Worm (Caenorhabditis elegans) whole organism, young adult: ENCODE data around the gene vdac-1.

ENCODE experiments used
- B0019.2 ChIP-seq: fragments of 200-800 bp; sonication (Bioruptor generic); conservative IDR thresholded peaks from 2 replicates; pipeline ENCODE4 v1.3.6; 2022; ENCODE audit warnings: missing genetic modification reagents, missing genetic modification characterization, missing compliant biosample characterization
- F22D6.2 ChIP-seq: sonication (generic microtip); optimal IDR thresholded peaks from 2 replicates; lab custom pipeline; 2016; ENCODE audit warnings: mild to moderate bottlenecking, missing genetic modification characterization, missing compliant biosample characterization
- F33H1.4 ChIP-seq: fragments of 200-800 bp; sonication (Bioruptor generic); IDR thresholded peaks from 2 replicates; pipeline ENCODE4 v1.3.6; 2022; ENCODE audit warnings: missing genetic modification reagents, missing genetic modification characterization, missing compliant biosample characterization
- F37B4.10 ChIP-seq: fragments of 200-800 bp; sonication (Bioruptor generic); IDR thresholded peaks from 2 replicates; pipeline ENCODE4 v1.3.6; 2022; ENCODE audit warnings: missing genetic modification characterization, missing compliant biosample characterization
- F49E8.2 ChIP-seq: sonication (generic microtip); optimal IDR thresholded peaks from 3 replicates; lab custom pipeline; 2017; ENCODE audit warnings: missing genetic modification characterization, mild to moderate bottlenecking, missing compliant biosample characterization, antibody characterized with exemption, moderate library complexity; ENCODE audit not compliant: insufficient read depth
- F55B11.4 ChIP-seq: sonication (generic microtip); optimal IDR thresholded peaks from 2 replicates; lab custom pipeline; 2016; ENCODE audit warnings: missing compliant biosample characterization, missing genetic modification characterization, borderline replicate concordance; ENCODE audit not compliant: insufficient read depth
- F57C9.4 ChIP-seq: sonication (generic microtip); optimal IDR thresholded peaks from 2 replicates; lab custom pipeline; 2017; ENCODE audit warnings: mild to moderate bottlenecking, missing genetic modification characterization, missing compliant biosample characterization
- T26A5.8 ChIP-seq: sonication (generic microtip); optimal IDR thresholded peaks from 2 replicates; lab custom pipeline; 2016; ENCODE audit warnings: missing genetic modification characterization, missing compliant biosample characterization
- atf-7 ChIP-seq: sonication (generic microtip); optimal IDR thresholded peaks from 2 replicates; lab custom pipeline; 2017; ENCODE audit warnings: mild to moderate bottlenecking, missing genetic modification characterization, missing compliant biosample characterization
- bed-1 ChIP-seq: fragments of 200-800 bp; sonication (Bioruptor generic); IDR thresholded peaks from 2 replicates; pipeline ENCODE4 v1.3.6; 2022; ENCODE audit warnings: missing genetic modification reagents, missing genetic modification characterization, missing compliant biosample characterization
- bed-2 ChIP-seq: fragments of 200-800 bp; sonication (Bioruptor generic); IDR thresholded peaks from 2 replicates; pipeline ENCODE4 v1.3.6; 2022; ENCODE audit warnings: missing genetic modification reagents, missing genetic modification characterization, missing compliant biosample characterization
- ccch-3 ChIP-seq: fragments of 200-800 bp; sonication (Bioruptor generic); optimal IDR thresholded peaks from 2 replicates; lab custom pipeline; 2018; ENCODE audit warnings: mild to moderate bottlenecking, missing genetic modification characterization, missing compliant biosample characterization
- ceh-27 ChIP-seq: fragments of 200-800 bp; sonication (Bioruptor generic); optimal IDR thresholded peaks from 2 replicates; lab custom pipeline; 2018; ENCODE audit warnings: mild to moderate bottlenecking, missing genetic modification characterization, moderate library complexity, missing compliant biosample characterization
- ceh-58 ChIP-seq: fragments of 200-800 bp; sonication (Bioruptor generic); IDR thresholded peaks from 2 replicates; pipeline ENCODE4 v1.3.6; 2022; ENCODE audit warnings: missing genetic modification characterization, missing compliant biosample characterization
- ceh-91 ChIP-seq: fragments of 200-800 bp; sonication (Bioruptor generic); IDR thresholded peaks from 2 replicates; pipeline ENCODE4 v1.3.6; 2022; ENCODE audit warnings: missing genetic modification reagents, missing genetic modification characterization, missing compliant biosample characterization
- dpl-1 ChIP-seq: fragments of 150-350 bp; optimal IDR thresholded peaks from 2 replicates; lab custom pipeline; 2014; ENCODE audit warnings: missing biosample characterization, missing genetic modification reagents, missing genetic modification characterization
- efl-1 ChIP-seq: fragments of 150-350 bp; optimal IDR thresholded peaks from 2 replicates; lab custom pipeline; 2014; ENCODE audit warnings: missing biosample characterization, missing genetic modification reagents, missing genetic modification characterization
- ekl-4 ChIP-seq: fragments of 200-800 bp; sonication (Bioruptor generic); IDR thresholded peaks from 2 replicates; pipeline ENCODE4 v1.3.6; 2022; ENCODE audit warnings: missing genetic modification reagents, missing genetic modification characterization, missing compliant biosample characterization
- fkh-3 ChIP-seq: sonication (generic microtip); optimal IDR thresholded peaks from 2 replicates; lab custom pipeline; 2016; ENCODE audit warnings: mild to moderate bottlenecking, missing genetic modification characterization, missing compliant biosample characterization
- him-1 ChIP-seq: sonication (generic microtip); optimal IDR thresholded peaks from 2 replicates; lab custom pipeline; 2016; ENCODE audit warnings: missing genotype, missing genetic modification reagents, missing genetic modification characterization, missing compliant biosample characterization
- hlh-12 ChIP-seq: sonication (generic microtip); optimal IDR thresholded peaks from 2 replicates; lab custom pipeline; 2016; ENCODE audit warnings: missing genetic modification characterization, missing compliant biosample characterization
- hlh-26 ChIP-seq: fragments of 200-800 bp; sonication (Bioruptor generic); conservative IDR thresholded peaks from 2 replicates; pipeline ENCODE4 v1.3.6; 2022; ENCODE audit warnings: missing genetic modification reagents, missing genetic modification characterization, missing compliant biosample characterization
- hmg-20 ChIP-seq: fragments of 200-800 bp; sonication (Bioruptor generic); IDR thresholded peaks from 2 replicates; pipeline ENCODE4 v1.3.6; 2022; ENCODE audit warnings: missing genetic modification reagents, missing genetic modification characterization, missing compliant biosample characterization
- lag-1 ChIP-seq: fragments of 200-800 bp; sonication (Bioruptor generic); IDR thresholded peaks from 2 replicates; pipeline ENCODE4 v1.3.6; 2022; ENCODE audit warnings: missing genetic modification reagents, missing genetic modification characterization, missing compliant biosample characterization
- let-607 ChIP-seq, 2 experiments: fragments of 200-800 bp in 1 of 2; sonication (Bioruptor generic) in 1 of 2; sonication (generic microtip) in 1 of 2; optimal IDR thresholded peaks; 2 replicates each; lab custom pipeline; 2016 to 2018; ENCODE audit warnings: mild to moderate bottlenecking in 2 of 2, missing compliant biosample characterization in 2 of 2, missing genetic modification characterization in 2 of 2, moderate library complexity in 2 of 2, missing genotype in 1 of 2
- lin-40 ChIP-seq: sonication (generic microtip); optimal IDR thresholded peaks from 2 replicates; lab custom pipeline; 2016; ENCODE audit warnings: missing genetic modification characterization, mild to moderate bottlenecking, missing compliant biosample characterization, missing genotype, missing genetic modification reagents
- lsl-1 ChIP-seq: fragments of 200-800 bp; sonication (Bioruptor generic); optimal IDR thresholded peaks from 2 replicates; lab custom pipeline; 2018; ENCODE audit warnings: mild to moderate bottlenecking, missing genetic modification characterization, moderate library complexity, missing compliant biosample characterization
- madf-6 ChIP-seq: fragments of 200-800 bp; sonication (Bioruptor generic); IDR thresholded peaks from 2 replicates; pipeline ENCODE4 v1.3.6; 2022; ENCODE audit warnings: missing genetic modification reagents, missing genetic modification characterization, missing compliant biosample characterization
- mel-28 ChIP-seq: sonication (generic microtip); optimal IDR thresholded peaks from 2 replicates; lab custom pipeline; 2016; ENCODE audit warnings: borderline replicate concordance, mild to moderate bottlenecking, missing genetic modification characterization, missing compliant biosample characterization
- mxl-1 ChIP-seq: sonication (generic microtip); optimal IDR thresholded peaks from 2 replicates; lab custom pipeline; 2016; ENCODE audit warnings: missing genetic modification characterization, missing compliant biosample characterization
- nfyb-1 ChIP-seq: fragments of 200-800 bp; sonication (Bioruptor generic); IDR thresholded peaks from 2 replicates; pipeline ENCODE4 v1.3.6; 2022; ENCODE audit warnings: missing genetic modification reagents, missing genetic modification characterization, missing compliant biosample characterization
- nhr-179 ChIP-seq: sonication (generic microtip); optimal IDR thresholded peaks from 2 replicates; lab custom pipeline; 2016; ENCODE audit warnings: mild to moderate bottlenecking, missing genetic modification characterization, missing compliant biosample characterization
- nhr-90 ChIP-seq: sonication (generic microtip); optimal IDR thresholded peaks from 2 replicates; lab custom pipeline; 2016; ENCODE audit warnings: missing genotype, mild to moderate bottlenecking, missing genetic modification characterization, missing compliant biosample characterization
- rcor-1 ChIP-seq: fragments of 200-800 bp; sonication (Bioruptor generic); IDR thresholded peaks from 2 replicates; pipeline ENCODE4 v1.3.6; 2022; ENCODE audit warnings: missing genetic modification reagents, missing genetic modification characterization, missing compliant biosample characterization
- rec-8 ChIP-seq, 2 experiments: sonication (generic microtip); optimal IDR thresholded peaks; 2 replicates each; lab custom pipeline; 2016; ENCODE audit warnings: mild to moderate bottlenecking in 2 of 2, missing genetic modification characterization in 2 of 2, missing genetic modification reagents in 2 of 2, missing genotype in 2 of 2, missing biosample characterization in 1 of 2, missing compliant biosample characterization in 1 of 2, moderate library complexity in 1 of 2
- sea-2 ChIP-seq: fragments of 200-800 bp; sonication (Bioruptor generic); IDR thresholded peaks from 2 replicates; pipeline ENCODE4 v1.3.6; 2022; ENCODE audit warnings: missing genetic modification characterization, missing compliant biosample characterization
- snpc-1.1 ChIP-seq: sonication (generic microtip); optimal IDR thresholded peaks from 2 replicates; lab custom pipeline; 2017; ENCODE audit warnings: missing genetic modification characterization, mild to moderate bottlenecking, missing compliant biosample characterization, antibody characterized with exemption, moderate library complexity, missing genotype, missing genetic modification reagents; ENCODE audit not compliant: insufficient read depth
- snpc-1.3 ChIP-seq: sonication (generic microtip); optimal IDR thresholded peaks from 2 replicates; lab custom pipeline; 2017; ENCODE audit warnings: missing genetic modification characterization, mild to moderate bottlenecking, missing compliant biosample characterization, antibody characterized with exemption, moderate library complexity, missing genotype, missing genetic modification reagents; ENCODE audit not compliant: insufficient read depth
- snpc-4 ChIP-seq, 5 experiments: fragments of 150-350 bp in 1 of 5; sonication (generic microtip) in 4 of 5; optimal IDR thresholded peaks; 2 replicates each; lab custom pipeline; 2014 to 2018; ENCODE audit warnings: missing genetic modification characterization in 5 of 5, missing biosample characterization in 3 of 5, antibody characterized with exemption in 2 of 5, mild to moderate bottlenecking in 2 of 5, missing compliant biosample characterization in 2 of 5, missing genotype in 2 of 5, moderate library complexity in 2 of 5, missing genetic modification reagents in 1 of 5
- tbp1 ChIP-seq: fragments of 200-800 bp; sonication (Bioruptor generic); optimal IDR thresholded peaks from 2 replicates; lab custom pipeline; 2018; ENCODE audit warnings: mild to moderate bottlenecking, missing genetic modification characterization, missing compliant biosample characterization
- unc-130 ChIP-seq: sonication (generic microtip); optimal IDR thresholded peaks from 2 replicates; lab custom pipeline; 2016; ENCODE audit warnings: missing genetic modification reagents, missing genetic modification characterization, missing compliant biosample characterization
- unc-62 ChIP-seq: fragments of 150-350 bp; optimal IDR thresholded peaks from 2 replicates; lab custom pipeline; 2014; ENCODE audit warnings: missing biosample characterization, missing genetic modification reagents, missing genetic modification characterization
- xnd-1 ChIP-seq: sonication (generic microtip); optimal IDR thresholded peaks from 2 replicates; lab custom pipeline; 2016; ENCODE audit warnings: missing genotype, missing genetic modification reagents, missing genetic modification characterization, missing compliant biosample characterization
- zim-3 ChIP-seq: sonication (generic microtip); optimal IDR thresholded peaks from 2 replicates; lab custom pipeline; 2017; ENCODE audit warnings: mild to moderate bottlenecking, missing genetic modification characterization, moderate library complexity, missing compliant biosample characterization
- ztf-18 ChIP-seq: sonication (generic microtip); optimal IDR thresholded peaks from 2 replicates; lab custom pipeline; 2016; ENCODE audit warnings: missing genotype, mild to moderate bottlenecking, missing genetic modification characterization, missing compliant biosample characterization
- ztf-3 ChIP-seq: fragments of 200-800 bp; sonication (Bioruptor generic); optimal IDR thresholded peaks from 2 replicates; lab custom pipeline; 2018; ENCODE audit warnings: mild to moderate bottlenecking, missing genetic modification characterization, missing compliant biosample characterization

vdac-1 gene

DNA sequence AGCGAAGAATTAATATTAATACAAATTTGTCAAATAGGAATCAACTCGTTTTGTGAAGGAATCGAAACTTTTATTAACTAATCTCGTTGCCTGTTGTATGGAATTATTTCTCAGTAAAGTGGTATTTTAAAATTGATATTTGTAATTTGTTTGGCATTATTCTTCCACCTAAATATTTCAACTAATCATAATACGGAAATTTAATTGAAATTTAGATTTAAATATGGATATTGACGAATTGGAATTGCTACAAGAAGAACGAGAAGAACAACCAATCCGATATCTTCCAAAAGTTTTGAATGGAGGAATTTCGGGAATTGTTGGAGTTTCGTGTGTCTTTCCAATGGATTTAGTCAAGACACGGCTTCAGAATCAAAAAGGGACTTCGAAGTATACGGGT lies 32.9 kb downstream of the vdac-1 start, which contains the start of gene slc-25A18.2 (continued):
- TF ChIP-seq ztf-18 (no peak), rcor-1 (no peak), F37B4.10 (GFP tag; lab: Robert Waterston, UW) (no peak), him-1 (tag; lab: Kevin White, UChicago) (no peak)

DNA sequence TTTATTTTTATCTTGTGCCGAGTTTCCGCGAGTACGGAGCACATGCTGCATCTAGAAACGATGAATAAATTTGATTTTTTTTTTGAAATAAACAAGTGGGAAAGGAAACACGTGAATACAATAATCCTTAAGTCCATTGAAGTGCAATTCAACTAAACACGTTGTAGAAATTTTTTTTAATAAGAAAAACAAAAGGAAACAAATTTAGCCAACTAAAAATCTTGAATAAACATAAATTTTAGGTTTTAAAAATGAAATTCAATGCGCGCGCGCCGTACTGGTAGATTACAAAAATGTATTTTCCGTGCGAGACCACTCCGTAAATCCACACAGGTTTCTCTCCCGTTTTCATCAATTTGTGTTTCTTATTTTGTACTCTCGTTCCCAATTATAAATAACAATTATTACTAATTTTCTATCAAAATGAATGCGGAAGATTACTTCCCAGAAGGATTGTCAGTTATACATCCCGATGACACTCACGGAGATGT lies 34.5 kb downstream of the vdac-1 start, which contains the start of the genes plk-3 and F55G1.6:
plk-3 (minus strand) TSS at position 51 of the 491 bp plus-strand sequence.
F55G1.6 (plus strand) TSS at position 359 of the 491 bp plus-strand sequence.
- TF ChIP-seq zim-3 (tag; lab: Kevin White, UChicago) (no peak), tbp1 (peak; percentile 10), F57C9.4 (tag; lab: Kevin White, UChicago) (no peak), hlh-26 (no peak), rcor-1 (peak; percentile 24; the same call in 1 of the 2 replicates), ceh-58 (GFP tag; lab: Robert Waterston, UW) (no peak), atf-7 (tag; lab: Kevin White, UChicago) (no peak), F55B11.4 (tag; lab: Kevin White, UChicago) (no peak), efl-1 (GFP tag; lab: Kevin White, UChicago) (peak; percentile 94), rec-8 (tag; optimal IDR thresholded peaks at IDR 0.05; lab: Kevin White, UChicago) (no peak), snpc-1.1 (tag; lab: Kevin White, UChicago) (no peak), lag-1 (GFP tag; lab: Robert Waterston, UW) (no peak), lsl-1 (peak; percentile 80), fkh-3 (tag; lab: Kevin White, UChicago) (no peak), nhr-179 (tag; lab: Kevin White, UChicago) (no peak), mel-28 (no peak), ceh-91 (peak; percentile 73), unc-62 (GFP tag; lab: Kevin White, UChicago) (no peak), let-607 (tag; optimal IDR thresholded peaks at IDR 0.05; lab: Kevin White, UChicago) (no peak), snpc-4 (GFP tag; optimal IDR thresholded peaks at IDR 0.05; lab: Kevin White, UChicago) (no peak), snpc-4 (tag; optimal IDR thresholded peaks at IDR 0.05; lab: Kevin White, UChicago) (peak in 1 of 4 experiments; percentile 20), T26A5.8 (tag; lab: Kevin White, UChicago) (no peak), mxl-1 (tag; lab: Kevin White, UChicago) (no peak), ztf-3 (GFP tag; lab: Kevin White, UChicago) (no peak), ceh-27 (GFP tag; lab: Kevin White, UChicago) (no peak), F49E8.2 (tag; lab: Kevin White, UChicago) (peak; percentile 44), ekl-4 (no peak), madf-6 (GFP tag; lab: Robert Waterston, UW) (peak; percentile 91), hmg-20 (GFP tag; lab: Robert Waterston, UW) (no peak), sea-2 (GFP tag; lab: Robert Waterston, UW) (no peak), bed-2 (GFP tag; lab: Robert Waterston, UW) (no peak), dpl-1 (GFP tag; lab: Kevin White, UChicago) (peak; percentile 35), F33H1.4 (GFP tag; lab: Robert Waterston, UW) (peak; percentile 89), hlh-12 (tag; lab: Kevin White, UChicago) (no peak), nfyb-1 (GFP tag; lab: Robert Waterston, UW) (no peak), B0019.2 (GFP tag; lab: Robert Waterston, UW) (peak; percentile 52; the same call in 1 of the 2 replicates), unc-130 (GFP tag; lab: Kevin White, UChicago) (no peak), snpc-1.3 (tag; lab: Kevin White, UChicago) (peak; percentile 20), nhr-90 (tag; lab: Kevin White, UChicago) (no peak), lin-40 (no peak), xnd-1 (tag; lab: Kevin White, UChicago) (peak; percentile 63), ccch-3 (GFP tag; lab: Kevin White, UChicago) (no peak), bed-1 (no peak), F22D6.2 (no peak), him-1 (tag; lab: Kevin White, UChicago) (peak; percentile 11)
